Fruit fly (Drosophila melanogaster) whole organism, adult: ENCODE results near the gene yuri.
A peak's percentile ranks its signal among the peaks of the same experiment; 100 is the strongest.

Experiments used
- CG11617 ChIP-seq: fragments of 200-800 bp; sonication (Bioruptor generic); optimal IDR thresholded peaks from 2 replicates; lab custom pipeline; 2017; ENCODE audit warnings: mild to moderate bottlenecking, missing biosample characterization, missing genetic modification reagents, missing genetic modification characterization
- CG12768 ChIP-seq: fragments of 200-800 bp; sonication (Bioruptor generic); optimal IDR thresholded peaks from 2 replicates; lab custom pipeline; 2017; ENCODE audit warnings: missing biosample characterization, missing genetic modification characterization, mild to moderate bottlenecking, moderate library complexity, missing genetic modification reagents
- CG14711 ChIP-seq: fragments of 200-800 bp; sonication (Bioruptor generic); optimal IDR thresholded peaks from 2 replicates; lab custom pipeline; 2018; ENCODE audit warnings: missing biosample characterization, mild to moderate bottlenecking, missing genetic modification characterization, moderate library complexity
- CG1620 ChIP-seq: fragments of 200-800 bp; sonication (Bioruptor generic); optimal IDR thresholded peaks from 2 replicates; lab custom pipeline; 2016; ENCODE audit warnings: missing biosample characterization, missing genetic modification characterization
- CG33017 ChIP-seq: fragments of 200-800 bp; sonication (Bioruptor generic); optimal IDR thresholded peaks from 2 replicates; lab custom pipeline; 2018; ENCODE audit warnings: missing biosample characterization, mild to moderate bottlenecking, missing genetic modification characterization, moderate library complexity
- CG5204 ChIP-seq: fragments of 200-800 bp; sonication (Bioruptor generic); optimal IDR thresholded peaks from 2 replicates; lab custom pipeline; 2016; ENCODE audit warnings: missing biosample characterization, missing genetic modification characterization
- CG7045 ChIP-seq: fragments of 200-800 bp; sonication (Bioruptor generic); optimal IDR thresholded peaks from 2 replicates; lab custom pipeline; 2017; ENCODE audit warnings: missing biosample characterization, mild to moderate bottlenecking, missing genetic modification characterization
- CG7101 ChIP-seq: fragments of 200-800 bp; sonication (Bioruptor generic); optimal IDR thresholded peaks from 2 replicates; lab custom pipeline; 2018; ENCODE audit warnings: missing biosample characterization, mild to moderate bottlenecking, missing genetic modification characterization, moderate library complexity
- Clk ChIP-seq: fragments of 200-800 bp; sonication (Bioruptor generic); optimal IDR thresholded peaks from 2 replicates; lab custom pipeline; 2017; ENCODE audit warnings: missing biosample characterization, missing genetic modification characterization
- Crg-1 ChIP-seq: fragments of 200-800 bp; sonication (Bioruptor generic); optimal IDR thresholded peaks from 2 replicates; lab custom pipeline; 2016; ENCODE audit warnings: missing biosample characterization, missing genetic modification characterization
- Hr96 ChIP-seq: fragments of 200-800 bp; sonication (Bioruptor generic); optimal IDR thresholded peaks from 2 replicates; lab custom pipeline; 2016; ENCODE audit warnings: missing biosample characterization, missing genetic modification characterization
- Mnt ChIP-seq: fragments of 200-800 bp; sonication (Bioruptor generic); optimal IDR thresholded peaks from 2 replicates; lab custom pipeline; 2016; ENCODE audit warnings: missing biosample characterization, mild to moderate bottlenecking, missing genetic modification characterization
- bab1 ChIP-seq: fragments of 200-800 bp; sonication (Bioruptor generic); optimal IDR thresholded peaks from 3 replicates; lab custom pipeline; 2019; ENCODE audit warnings: missing biosample characterization, mild to moderate bottlenecking, missing genetic modification characterization, moderate library complexity
- cic ChIP-seq: fragments of 200-800 bp; sonication (Bioruptor generic); optimal IDR thresholded peaks from 2 replicates; lab custom pipeline; 2017; ENCODE audit warnings: missing biosample characterization, mild to moderate bottlenecking, missing genetic modification characterization, moderate library complexity
- cnc ChIP-seq, 2 experiments: fragments of >200 bp; optimal IDR thresholded peaks; 2 replicates each; lab custom pipeline; 2017
- kay ChIP-seq: fragments of 200-800 bp; sonication (Bioruptor generic); peaks from one replicate; lab custom pipeline; 2016; ENCODE audit warnings: missing biosample characterization, missing genetic modification characterization, borderline replicate concordance
- ovo ChIP-seq: fragments of 200-800 bp; sonication (Bioruptor generic); optimal IDR thresholded peaks from 2 replicates; lab custom pipeline; 2016; ENCODE audit warnings: missing biosample characterization, missing genetic modification characterization
- pad ChIP-seq: fragments of 200-800 bp; sonication (Bioruptor generic); optimal IDR thresholded peaks from 3 replicates; lab custom pipeline; 2017; ENCODE audit warnings: missing biosample characterization, missing genetic modification characterization, mild to moderate bottlenecking, moderate library complexity, missing genetic modification reagents
- tj ChIP-seq: fragments of 200-800 bp; sonication (Bioruptor generic); optimal IDR thresholded peaks from 3 replicates; lab custom pipeline; 2017; ENCODE audit warnings: missing biosample characterization, mild to moderate bottlenecking, missing genetic modification characterization, moderate library complexity
- toe ChIP-seq: fragments of 200-800 bp; sonication (Bioruptor generic); optimal IDR thresholded peaks from 2 replicates; lab custom pipeline; 2016; ENCODE audit warnings: missing biosample characterization, missing genetic modification characterization

yuri gene

DNA sequence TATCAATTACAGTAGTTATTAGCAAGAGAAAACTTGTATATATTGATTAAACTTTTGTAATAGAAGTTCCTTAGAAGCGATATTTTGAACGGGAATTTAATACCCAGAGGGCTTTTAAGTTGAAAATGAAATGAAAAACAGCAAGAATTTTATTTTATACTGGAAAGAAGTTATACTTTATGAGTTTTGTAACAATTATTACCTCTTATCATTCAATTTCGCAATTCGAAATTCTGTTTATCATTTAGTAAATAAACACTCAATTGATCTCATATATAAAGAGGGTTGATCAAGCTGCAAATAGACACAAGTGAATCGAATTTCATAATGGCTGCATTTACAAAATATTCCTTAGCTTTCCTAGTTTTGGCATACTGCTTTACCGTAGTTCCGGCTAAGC lies 20.2 kb upstream of the yuri start, which contains the start of gene CG15263:
Gene CG15263, plus strand, starts transcription at position 301 of the 400 bp plus-strand sequence.
- TF ChIP-seq toe (GFP tag; lab: Kevin White, UChicago) (no peak), Crg-1 (no peak), Mnt (no peak), tj (GFP tag; lab: Kevin White, UChicago) (no peak), kay (GFP tag; lab: Kevin White, UChicago) (no peak), CG12768 (GFP tag; lab: Kevin White, UChicago) (no peak), pad (GFP tag; lab: Kevin White, UChicago) (no peak), CG1620 (GFP tag; lab: Kevin White, UChicago) (no peak), ovo (GFP tag; lab: Kevin White, UChicago) (no peak), CG33017 (tag; lab: Kevin White, UChicago) (no peak), CG7101 (tag; lab: Kevin White, UChicago) (no peak), CG11617 (GFP tag; lab: Kevin White, UChicago) (no peak), CG14711 (no peak), bab1 (GFP tag; lab: Kevin White, UChicago) (no peak), cnc (optimal IDR thresholded peaks at IDR 0.05; lab: Kevin White, UChicago) (no peak), CG7045 (GFP tag; lab: Kevin White, UChicago) (no peak), Hr96 (GFP tag; lab: Kevin White, UChicago) (no peak)

DNA sequence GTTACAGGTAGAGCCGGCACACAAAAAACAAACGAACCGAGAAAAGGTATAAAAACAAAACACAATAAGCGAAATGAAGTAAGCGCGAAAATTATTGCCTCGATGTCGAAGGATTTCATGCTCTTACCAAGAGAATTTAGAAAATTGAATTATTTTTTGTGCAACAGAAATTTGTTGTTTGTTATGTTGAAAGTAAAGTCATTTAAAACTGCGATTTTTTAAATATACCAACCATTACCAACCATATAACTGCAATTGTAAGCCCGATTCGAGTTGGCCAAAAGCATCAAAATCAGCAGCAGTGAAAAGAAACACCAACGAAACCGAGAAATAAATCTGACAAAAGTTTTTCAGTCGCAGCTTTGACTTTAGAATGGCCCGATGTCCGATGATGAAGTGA lies 16.5 kb upstream of the yuri start:
- TF ChIP-seq ovo (GFP tag; lab: Kevin White, UChicago) (no peak), CG1620 (GFP tag; lab: Kevin White, UChicago) (no peak), CG11617 (GFP tag; lab: Kevin White, UChicago) (no peak), kay (GFP tag; lab: Kevin White, UChicago) (no peak), CG33017 (tag; lab: Kevin White, UChicago) (no peak), bab1 (GFP tag; lab: Kevin White, UChicago) (no peak), CG7101 (tag; lab: Kevin White, UChicago) (no peak), toe (GFP tag; lab: Kevin White, UChicago) (no peak), CG12768 (GFP tag; lab: Kevin White, UChicago) (no peak), cnc (optimal IDR thresholded peaks at IDR 0.05; lab: Kevin White, UChicago) (no peak), CG14711 (no peak), Hr96 (GFP tag; lab: Kevin White, UChicago) (no peak), pad (GFP tag; lab: Kevin White, UChicago) (no peak), CG5204 (GFP tag; lab: Kevin White, UChicago) (no peak), tj (GFP tag; lab: Kevin White, UChicago) (no peak), CG7045 (GFP tag; lab: Kevin White, UChicago) (no peak), Crg-1 (no peak), Mnt (no peak)

DNA sequence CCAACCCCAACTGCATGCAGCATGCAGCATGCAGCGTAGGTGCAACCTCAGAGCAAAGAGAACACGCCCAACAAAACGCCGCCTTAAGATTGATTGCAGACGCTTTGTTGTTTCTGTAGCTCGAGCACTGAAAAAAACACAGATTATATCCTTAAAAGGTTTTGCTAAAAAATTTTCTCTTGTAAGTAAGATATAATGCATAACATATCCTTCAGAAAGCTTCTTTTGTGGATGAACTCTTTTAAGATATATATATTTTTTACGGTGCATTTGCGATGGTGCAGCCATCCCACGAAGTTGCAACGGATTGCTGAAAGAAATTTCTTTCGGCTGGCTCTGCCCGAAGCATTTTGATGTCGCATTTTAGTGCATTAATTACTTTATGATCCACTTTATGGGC lies 11.3 kb upstream of the yuri start:
- TF ChIP-seq CG7101 (tag; lab: Kevin White, UChicago) = no peak
- TF ChIP-seq kay (GFP tag; lab: Kevin White, UChicago) = peak; percentile 0
- TF ChIP-seq bab1 (GFP tag; lab: Kevin White, UChicago) = no peak

DNA sequence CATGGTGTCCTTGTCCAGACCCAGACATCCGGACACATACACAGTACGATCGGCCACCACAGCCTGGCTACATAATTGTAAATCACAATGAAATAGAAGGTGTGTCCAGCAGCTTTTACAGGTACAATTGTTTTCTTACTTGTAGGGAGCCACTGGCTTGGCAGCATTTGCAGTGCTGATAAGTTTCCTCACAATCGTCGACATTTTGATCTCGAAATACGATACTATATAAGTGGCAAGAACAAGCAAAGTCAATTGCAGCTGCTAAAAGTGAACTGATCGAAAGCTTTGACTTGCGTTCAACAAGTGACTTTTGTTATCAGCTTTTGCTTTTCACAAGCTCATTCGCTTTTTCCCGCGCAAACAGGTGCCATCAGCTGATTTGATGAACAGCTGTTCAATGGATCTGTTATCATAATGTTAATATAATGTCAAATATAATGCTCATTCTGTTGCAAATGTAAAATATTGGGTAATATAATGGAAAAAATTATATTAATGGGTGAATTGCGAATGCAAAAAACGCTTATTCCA lies 10.4 kb upstream of the yuri start, which contains the start of gene UK114:
Gene UK114, minus strand, starts transcription at position 309 of the 534 bp plus-strand sequence.
- TF ChIP-seq bab1 (GFP tag; lab: Kevin White, UChicago) (peak; percentile 61), cnc (optimal IDR thresholded peaks at IDR 0.05; lab: Kevin White, UChicago) (no peak)

DNA sequence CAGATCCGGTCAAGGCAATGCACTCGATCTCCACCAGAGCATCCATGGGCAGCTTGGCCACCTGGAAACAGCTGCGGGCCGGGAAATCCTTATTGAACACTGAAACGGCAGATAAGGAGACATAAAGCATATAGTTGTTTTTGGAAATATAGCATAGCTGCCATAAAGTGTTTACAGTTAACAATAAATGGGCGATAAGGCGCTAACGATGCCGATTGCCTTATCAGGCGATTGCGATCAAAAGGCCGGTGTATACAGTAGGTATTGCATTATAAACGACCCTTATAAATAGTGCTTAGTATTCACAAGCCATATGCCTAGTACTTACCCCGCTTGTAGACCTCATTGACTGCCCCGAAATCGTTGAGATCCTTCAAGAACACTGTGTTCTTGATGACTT lies 9.8 kb upstream of the yuri start:
- TF ChIP-seq CG12768 (GFP tag; lab: Kevin White, UChicago) = peak; percentile 22
- peak; percentile 5 for TF ChIP-seq cic
- no peak for TF ChIP-seq kay (GFP tag; lab: Kevin White, UChicago)
- TF ChIP-seq CG33017 (tag; lab: Kevin White, UChicago) = peak; percentile 18

DNA sequence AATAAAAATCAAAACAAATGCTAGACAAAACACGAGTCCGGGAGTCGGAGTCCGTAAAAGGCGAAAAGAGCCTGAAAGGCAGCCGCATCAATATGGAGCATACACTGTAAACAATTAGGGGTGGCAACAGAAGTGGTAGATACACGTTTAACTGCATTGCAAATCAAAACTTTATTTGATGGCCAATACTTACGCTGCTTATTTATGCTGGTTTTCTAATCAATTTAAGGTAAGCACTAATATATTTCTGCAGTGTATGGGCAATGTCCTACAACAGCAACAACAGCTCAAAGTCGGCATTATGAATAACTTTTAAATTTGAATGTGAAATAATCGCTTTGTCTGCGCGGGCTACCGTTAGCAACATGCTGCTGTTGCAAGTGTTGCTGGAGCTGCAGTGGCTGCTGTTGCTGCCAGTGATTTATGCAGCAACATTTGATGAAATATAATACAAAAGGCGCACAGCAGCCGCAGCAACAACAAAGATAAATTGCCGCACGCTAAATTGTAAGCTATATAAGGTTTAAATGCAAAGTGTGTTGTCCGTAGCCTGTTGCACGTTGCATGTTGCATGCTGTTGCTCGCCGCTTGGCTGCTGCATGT lies 9.1 kb upstream of the yuri start:
- TF ChIP-seq Clk (GFP tag; lab: Kevin White, UChicago) = no peak
- no peak for TF ChIP-seq CG7045 (GFP tag; lab: Kevin White, UChicago)
- no peak for TF ChIP-seq Mnt
- no peak for TF ChIP-seq Crg-1
- TF ChIP-seq CG14711 = no peak
- TF ChIP-seq cnc (optimal IDR thresholded peaks at IDR 0.05; lab: Kevin White, UChicago) = no peak
- TF ChIP-seq cic = no peak
- TF ChIP-seq ovo (GFP tag; lab: Kevin White, UChicago) = no peak
- TF ChIP-seq toe (GFP tag; lab: Kevin White, UChicago) = no peak
- no peak for TF ChIP-seq bab1 (GFP tag; lab: Kevin White, UChicago)
- no peak for TF ChIP-seq CG33017 (tag; lab: Kevin White, UChicago)
- no peak for TF ChIP-seq CG5204 (GFP tag; lab: Kevin White, UChicago)
- no peak for TF ChIP-seq pad (GFP tag; lab: Kevin White, UChicago)
